Fruit fly (Drosophila melanogaster): ENCODE results near the gene Nf-YC.

Nf-YC gene

DNA sequence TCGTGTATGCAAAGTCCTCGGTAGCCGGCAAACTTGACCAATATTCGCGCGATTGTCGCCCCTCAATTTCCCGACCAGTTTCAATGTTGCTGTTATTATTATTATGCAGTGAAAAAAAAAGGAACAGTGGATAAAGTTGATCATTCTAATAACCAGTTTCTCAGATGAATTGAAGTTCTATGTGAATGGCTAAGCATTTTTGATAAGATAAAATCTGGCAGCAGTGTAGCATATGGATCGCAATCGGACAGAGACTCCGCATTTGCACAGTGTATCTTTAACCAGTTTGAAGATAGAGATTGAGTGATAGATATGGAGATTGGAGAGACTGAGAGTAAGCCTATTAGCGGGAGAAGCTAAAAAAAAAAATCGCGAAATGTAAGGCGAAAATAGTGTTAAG is 27.3 kb downstream of the Nf-YC start:
- peak; percentile 56 for TF ChIP-seq fru (GFP tag; optimal IDR thresholded peaks at IDR 0.05)
- peak; percentile 45 for TF ChIP-seq OdsH (GFP tag; optimal IDR thresholded peaks at IDR 0.05)
- peak; percentile 63 for TF ChIP-seq ey (GFP tag; optimal IDR thresholded peaks at IDR 0.05)
- no peak for TF ChIP-seq CG9705 (GFP tag; optimal IDR thresholded peaks at IDR 0.05)
- peak; percentile 41 for TF ChIP-seq Sp1 (GFP tag; optimal IDR thresholded peaks at IDR 0.05)
- TF ChIP-seq sv (GFP tag; optimal IDR thresholded peaks at IDR 0.05): peak; percentile 32
- TF ChIP-seq rgr (GFP tag; optimal IDR thresholded peaks at IDR 0.05): peak; percentile 69
- TF ChIP-seq Hr78 (GFP tag; optimal IDR thresholded peaks at IDR 0.05): no peak
- TF ChIP-seq Hnf4 (GFP tag; optimal IDR thresholded peaks at IDR 0.05): no peak
- peak; percentile 15 for TF ChIP-seq HLH106 (tag; optimal IDR thresholded peaks at IDR 0.05)
- no peak for TF ChIP-seq Vsx2 (GFP tag; optimal IDR thresholded peaks at IDR 0.05; ENCODE audit: partially characterized antibody)
- no peak for TF ChIP-seq Jra (GFP tag; optimal IDR thresholded peaks at IDR 0.05)
- TF ChIP-seq Abd-B (GFP tag; optimal IDR thresholded peaks at IDR 0.05): no peak
- no peak for TF ChIP-seq dsf (GFP tag; optimal IDR thresholded peaks at IDR 0.05; ENCODE audit: borderline replicate concordance)
- no peak for TF ChIP-seq CrebA (GFP tag; optimal IDR thresholded peaks at IDR 0.05; ENCODE audit: borderline replicate concordance)
- peak; percentile 8 for TF ChIP-seq dmrt93B (GFP tag; optimal IDR thresholded peaks at IDR 0.05)
- peak; percentile 30 for TF ChIP-seq woc (GFP tag; optimal IDR thresholded peaks at IDR 0.05)
- peak; percentile 29 for TF ChIP-seq psq (GFP tag; optimal IDR thresholded peaks at IDR 0.05)
- no peak for TF ChIP-seq dl (GFP tag; optimal IDR thresholded peaks at IDR 0.05; ENCODE audit: insufficient read depth in 1 of 2, partially characterized antibody in 2 of 2)
- TF ChIP-seq h (GFP tag; optimal IDR thresholded peaks at IDR 0.05): peak; percentile 66
- TF ChIP-seq N (GFP tag; optimal IDR thresholded peaks at IDR 0.05): no peak
- TF ChIP-seq CG32264 (GFP tag; optimal IDR thresholded peaks at IDR 0.05): no peak
- no peak for TF ChIP-seq Myc (optimal IDR thresholded peaks at IDR 0.05)
- TF ChIP-seq Rel (GFP tag; optimal IDR thresholded peaks at IDR 0.05): no peak
- no peak for TF ChIP-seq Rel (tag; optimal IDR thresholded peaks at IDR 0.05)
- TF ChIP-seq Dfd (GFP tag; optimal IDR thresholded peaks at IDR 0.05): no peak
- TF ChIP-seq br (GFP tag; optimal IDR thresholded peaks at IDR 0.05): peak; percentile 29
- TF ChIP-seq foxo (GFP tag; optimal IDR thresholded peaks at IDR 0.05): peak in 1 of 2 experiments; percentile 61
- TF ChIP-seq pan (optimal IDR thresholded peaks at IDR 0.05): no peak

DNA sequence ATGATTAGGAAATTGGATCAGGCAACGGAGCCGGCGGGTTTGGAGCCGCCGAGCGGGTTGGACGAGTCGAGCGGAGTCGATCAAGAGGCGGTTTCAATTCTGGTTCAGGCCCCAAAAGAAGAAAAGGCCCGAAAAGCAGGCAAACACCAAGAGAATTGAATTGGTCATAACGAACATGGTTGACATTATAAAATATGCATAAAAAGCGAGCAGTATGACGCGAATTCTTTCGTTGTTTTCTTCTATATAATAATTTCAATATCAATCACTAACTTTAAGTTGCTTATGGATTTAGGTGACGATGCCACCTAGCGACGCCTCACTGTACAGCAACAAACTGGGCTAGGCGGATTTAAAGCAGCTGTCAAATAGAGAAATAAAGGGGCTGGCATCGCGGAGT is 27.8 kb downstream of the Nf-YC start:
- TF ChIP-seq dsf (GFP tag; optimal IDR thresholded peaks at IDR 0.05; ENCODE audit: borderline replicate concordance): no peak
- no peak for TF ChIP-seq pan (optimal IDR thresholded peaks at IDR 0.05)
- no peak for TF ChIP-seq jim (GFP tag; optimal IDR thresholded peaks at IDR 0.05)
- TF ChIP-seq sage (GFP tag; optimal IDR thresholded peaks at IDR 0.05): no peak
- no peak for TF ChIP-seq h (GFP tag; optimal IDR thresholded peaks at IDR 0.05)
- TF ChIP-seq psq (GFP tag; optimal IDR thresholded peaks at IDR 0.05): no peak
- no peak for TF ChIP-seq OdsH (GFP tag; optimal IDR thresholded peaks at IDR 0.05)
- no peak for TF ChIP-seq Abd-B (GFP tag; optimal IDR thresholded peaks at IDR 0.05)
- TF ChIP-seq N (GFP tag; optimal IDR thresholded peaks at IDR 0.05): no peak
- no peak for TF ChIP-seq foxo (GFP tag; optimal IDR thresholded peaks at IDR 0.05)
- no peak for TF ChIP-seq CG9705 (GFP tag; optimal IDR thresholded peaks at IDR 0.05)
- TF ChIP-seq dmrt93B (GFP tag; optimal IDR thresholded peaks at IDR 0.05): no peak
- no peak for TF ChIP-seq fru (GFP tag; optimal IDR thresholded peaks at IDR 0.05)
- TF ChIP-seq Dif (GFP tag; optimal IDR thresholded peaks at IDR 0.05; ENCODE audit: partially characterized antibody): no peak
- TF ChIP-seq Rel (GFP tag; optimal IDR thresholded peaks at IDR 0.05): no peak
- no peak for TF ChIP-seq Rel (tag; optimal IDR thresholded peaks at IDR 0.05)
- TF ChIP-seq Vsx2 (GFP tag; optimal IDR thresholded peaks at IDR 0.05; ENCODE audit: partially characterized antibody): no peak
- no peak for TF ChIP-seq sv (GFP tag; optimal IDR thresholded peaks at IDR 0.05)
- no peak for TF ChIP-seq Sp1 (GFP tag; optimal IDR thresholded peaks at IDR 0.05)
- TF ChIP-seq HLH106 (tag; optimal IDR thresholded peaks at IDR 0.05): no peak
- no peak for TF ChIP-seq ey (GFP tag; optimal IDR thresholded peaks at IDR 0.05)

- TF ChIP-seq Jra (GFP tag; optimal IDR thresholded peaks at IDR 0.05) (no peak), Dif (GFP tag; optimal IDR thresholded peaks at IDR 0.05; ENCODE audit: partially characterized antibody) (peak; percentile 2), Sp1 (GFP tag; optimal IDR thresholded peaks at IDR 0.05) (peak; percentile 55), foxo (GFP tag; optimal IDR thresholded peaks at IDR 0.05) (peak in 1 of 2 experiments; percentile 74), dmrt93B (GFP tag; optimal IDR thresholded peaks at IDR 0.05) (peak; percentile 41), OdsH (GFP tag; optimal IDR thresholded peaks at IDR 0.05) (peak; percentile 74), Hr78 (GFP tag; optimal IDR thresholded peaks at IDR 0.05) (no peak), dsf (GFP tag; optimal IDR thresholded peaks at IDR 0.05; ENCODE audit: borderline replicate concordance) (no peak), Rel (GFP tag; optimal IDR thresholded peaks at IDR 0.05) (no peak), Rel (tag; optimal IDR thresholded peaks at IDR 0.05) (no peak), ey (GFP tag; optimal IDR thresholded peaks at IDR 0.05) (peak; percentile 71), tai (GFP tag; optimal IDR thresholded peaks at IDR 0.05) (no peak), CG9705 (GFP tag; optimal IDR thresholded peaks at IDR 0.05) (no peak), sv (GFP tag; optimal IDR thresholded peaks at IDR 0.05) (no peak), psq (GFP tag; optimal IDR thresholded peaks at IDR 0.05) (peak; percentile 54), Mio (GFP tag; optimal IDR thresholded peaks at IDR 0.05) (no peak), Hnf4 (GFP tag; optimal IDR thresholded peaks at IDR 0.05) (no peak), fru (GFP tag; optimal IDR thresholded peaks at IDR 0.05) (no peak), HLH106 (tag; optimal IDR thresholded peaks at IDR 0.05) (peak; percentile 50), Myc (optimal IDR thresholded peaks at IDR 0.05) (no peak), Vsx2 (GFP tag; optimal IDR thresholded peaks at IDR 0.05; ENCODE audit: partially characterized antibody) (no peak), CG32264 (GFP tag; optimal IDR thresholded peaks at IDR 0.05) (peak; percentile 12), woc (GFP tag; optimal IDR thresholded peaks at IDR 0.05) (peak; percentile 33), dl (GFP tag; optimal IDR thresholded peaks at IDR 0.05; ENCODE audit: insufficient read depth in 1 of 2, partially characterized antibody in 2 of 2) (no peak), Dfd (GFP tag; optimal IDR thresholded peaks at IDR 0.05) (no peak), brk (GFP tag; optimal IDR thresholded peaks at IDR 0.05) (no peak), Hr83 (GFP tag; optimal IDR thresholded peaks at IDR 0.05; ENCODE audit: poor library complexity, severe bottlenecking) (no peak), usp (GFP tag; optimal IDR thresholded peaks at IDR 0.05) (no peak), jim (GFP tag; optimal IDR thresholded peaks at IDR 0.05) (no peak), Abd-B (GFP tag; optimal IDR thresholded peaks at IDR 0.05) (no peak), rgr (GFP tag; optimal IDR thresholded peaks at IDR 0.05) (peak; percentile 78), lola (GFP tag; optimal IDR thresholded peaks at IDR 0.05) (no peak), GATAd (GFP tag; optimal IDR thresholded peaks at IDR 0.05) (no peak), N (GFP tag; optimal IDR thresholded peaks at IDR 0.05) (no peak), sage (GFP tag; optimal IDR thresholded peaks at IDR 0.05) (peak; percentile 22), h (GFP tag; optimal IDR thresholded peaks at IDR 0.05) (peak; percentile 76), br (GFP tag; optimal IDR thresholded peaks at IDR 0.05) (peak; percentile 65)
Observed at dm6 chrX:6791531-6791930, 29.2 kb downstream of the Nf-YC start.

Data from whole organism, wandering third instar larva.